Worm (Caenorhabditis elegans) whole organism, late embryonic: Measurements from ENCODE around the gene W02B8.1.

ENCODE experiments used
- C08G9.2 ChIP-seq: sonication (generic microtip); optimal IDR thresholded peaks from 2 replicates; lab custom pipeline; 2016; ENCODE audit warnings: mild to moderate bottlenecking, missing genetic modification characterization, moderate library complexity, missing compliant biosample characterization
- ama-1 ChIP-seq: fragments of 150-350 bp; optimal IDR thresholded peaks from 2 replicates; lab custom pipeline; 2014
- ceh-34 ChIP-seq: sonication (generic microtip); optimal IDR thresholded peaks from 2 replicates; lab custom pipeline; 2016; ENCODE audit warnings: mild to moderate bottlenecking, missing genetic modification characterization, missing compliant biosample characterization
- ceh-9 ChIP-seq: sonication (generic microtip); optimal IDR thresholded peaks from 2 replicates; lab custom pipeline; 2016; ENCODE audit warnings: mild to moderate bottlenecking, missing genetic modification characterization, inconsistent platforms, missing compliant biosample characterization
- elt-2 ChIP-seq: sonication (generic microtip); optimal IDR thresholded peaks from 2 replicates; lab custom pipeline; 2016; ENCODE audit warnings: missing genetic modification reagents, missing genetic modification characterization, missing compliant biosample characterization
- eyg-1 ChIP-seq: sonication (generic microtip); optimal IDR thresholded peaks from 2 replicates; lab custom pipeline; 2016; ENCODE audit warnings: missing genotype, missing genetic modification characterization, missing compliant biosample characterization
- fax-1 ChIP-seq: sonication (generic microtip); optimal IDR thresholded peaks from 2 replicates; lab custom pipeline; 2016; ENCODE audit warnings: missing genotype, missing genetic modification characterization, missing compliant biosample characterization
- fkh-10 ChIP-seq: fragments of 150-350 bp; optimal IDR thresholded peaks from 2 replicates; lab custom pipeline; 2014; ENCODE audit warnings: missing biosample characterization, missing genetic modification reagents, missing genetic modification characterization
- nhr-11 ChIP-seq: fragments of 150-350 bp; optimal IDR thresholded peaks from 2 replicates; lab custom pipeline; 2014; ENCODE audit warnings: missing biosample characterization, missing genetic modification characterization
- pqm-1 ChIP-seq: sonication (generic microtip); optimal IDR thresholded peaks from 2 replicates; lab custom pipeline; 2016; ENCODE audit warnings: missing genetic modification characterization, missing compliant biosample characterization
- pros-1 ChIP-seq: fragments of 150-350 bp; optimal IDR thresholded peaks from 2 replicates; lab custom pipeline; 2014; ENCODE audit warnings: missing biosample characterization, missing genetic modification reagents, missing genetic modification characterization
- unc-55 ChIP-seq: sonication (generic microtip); optimal IDR thresholded peaks from 2 replicates; lab custom pipeline; 2017; ENCODE audit warnings: missing biosample characterization, missing genetic modification reagents, missing genetic modification characterization

DNA sequence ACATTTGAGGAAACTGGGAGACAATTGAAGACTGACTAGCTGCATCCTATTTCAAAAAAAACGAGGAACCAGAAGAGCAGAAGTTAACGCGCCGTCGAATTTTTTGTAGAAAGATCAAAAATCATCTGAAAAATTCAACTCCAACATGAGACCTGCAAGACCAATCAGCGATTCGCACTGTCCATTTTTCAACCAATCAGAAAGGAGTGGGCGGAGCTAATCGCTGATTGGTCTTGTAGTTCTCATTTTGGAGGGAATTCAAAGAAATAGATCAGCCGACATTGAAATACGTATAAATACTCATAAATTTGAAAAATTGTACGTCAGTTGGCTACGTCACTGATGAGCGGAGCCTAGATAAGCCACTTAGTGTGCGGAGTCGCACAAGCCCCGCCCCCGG lies 5.7 kb upstream of the W02B8.1 start:
- TF ChIP-seq ama-1 (lab: Kevin White, UChicago), result no peak
- no peak for TF ChIP-seq C08G9.2 (tag; lab: Kevin White, UChicago)
- no peak for TF ChIP-seq nhr-11
- no peak for TF ChIP-seq ceh-9 (tag; lab: Kevin White, UChicago)
- TF ChIP-seq elt-2, result no peak
- no peak for TF ChIP-seq fkh-10 (GFP tag; lab: Kevin White, UChicago)
- no peak for TF ChIP-seq unc-55
- TF ChIP-seq pros-1 (tag; lab: Kevin White, UChicago), result no peak
- TF ChIP-seq ceh-34 (tag; lab: Kevin White, UChicago), result no peak
- no peak for TF ChIP-seq eyg-1
- no peak for TF ChIP-seq pqm-1
- TF ChIP-seq fax-1 (tag; lab: Kevin White, UChicago), result no peak
